Fruit fly (Drosophila melanogaster) whole organism, embryonic: ENCODE measurements around the gene Cmtr1.
A peak's percentile ranks its signal among the peaks of the same experiment; 100 is the strongest.

ENCODE experiments used
- Antp ChIP-seq: fragments of 200-800 bp; sonication (Bioruptor generic); optimal IDR thresholded peaks from 3 replicates; lab custom pipeline; 2016; ENCODE audit warnings: missing biosample characterization, missing genetic modification characterization
- Awh ChIP-seq: fragments of 200-800 bp; sonication (Bioruptor generic); IDR thresholded peaks from 2 replicates; pipeline ENCODE4, ENCODE4 v1.3.6; 2022; ENCODE audit warnings: missing biosample characterization, missing genetic modification characterization
- BEAF-32 ChIP-seq: fragments of 200-800 bp; sonication (Bioruptor generic); optimal IDR thresholded peaks from 3 replicates; lab custom pipeline; 2017; ENCODE audit warnings: missing biosample characterization, missing genetic modification characterization, mild to moderate bottlenecking, moderate library complexity, missing genetic modification reagents
- CG10267 ChIP-seq: fragments of 200-800 bp; sonication (Bioruptor generic); optimal IDR thresholded peaks from 2 replicates; lab custom pipeline; 2018; ENCODE audit warnings: missing biosample characterization, mild to moderate bottlenecking, missing genetic modification characterization, moderate library complexity
- CG10274 ChIP-seq: fragments of 200-800 bp; sonication (Bioruptor generic); optimal IDR thresholded peaks from 3 replicates; lab custom pipeline; 2017; ENCODE audit warnings: missing biosample characterization, mild to moderate bottlenecking, missing genetic modification characterization
- CG12071 ChIP-seq: fragments of 200-800 bp; sonication (Bioruptor generic); optimal IDR thresholded peaks from 3 replicates; lab custom pipeline; 2018; ENCODE audit warnings: missing biosample characterization, mild to moderate bottlenecking, missing genetic modification characterization
- CG13296 ChIP-seq: fragments of 200-800 bp; sonication (Bioruptor generic); optimal IDR thresholded peaks from 3 replicates; lab custom pipeline; 2018; ENCODE audit warnings: missing biosample characterization, mild to moderate bottlenecking, missing genetic modification characterization
- CG17361 ChIP-seq: fragments of 200-800 bp; sonication (Bioruptor generic); IDR thresholded peaks from 3 replicates; pipeline ENCODE4 v1.3.6; 2022; ENCODE audit warnings: missing biosample characterization, missing genetic modification characterization
- CG18262 ChIP-seq: fragments of 200-800 bp; optimal IDR thresholded peaks from 3 replicates; lab custom pipeline; 2019; ENCODE audit warnings: missing biosample characterization, mild to moderate bottlenecking, missing genetic modification characterization, moderate library complexity
- CG2116 ChIP-seq: fragments of 200-800 bp; sonication (Bioruptor generic); optimal IDR thresholded peaks from 3 replicates; lab custom pipeline; 2018; ENCODE audit warnings: missing biosample characterization, mild to moderate bottlenecking, missing genetic modification characterization
- CG2129 ChIP-seq: fragments of 200-800 bp; sonication (Bioruptor generic); IDR thresholded peaks from 2 replicates; pipeline ENCODE4 v1.3.6; 2022; ENCODE audit warnings: missing biosample characterization, missing genetic modification characterization; ENCODE audit not compliant: partially characterized antibody
- CG31441 ChIP-seq: fragments of 200-800 bp; sonication (Bioruptor generic); IDR thresholded peaks from 2 replicates; pipeline ENCODE4 v1.3.6; 2022; ENCODE audit warnings: missing biosample characterization, missing genetic modification characterization
- CG34224 ChIP-seq: fragments of 200-800 bp; sonication (Bioruptor generic); IDR thresholded peaks from 3 replicates; pipeline ENCODE4 v1.3.6; 2022; ENCODE audit warnings: missing biosample characterization, missing genetic modification characterization; ENCODE audit not compliant: partially characterized antibody
- CG3995 ChIP-seq: fragments of 200-800 bp; sonication (Bioruptor generic); optimal IDR thresholded peaks from 3 replicates; lab custom pipeline; 2016; ENCODE audit warnings: missing biosample characterization, missing genetic modification characterization
- CG4360 ChIP-seq: fragments of 200-800 bp; sonication (Bioruptor generic); IDR thresholded peaks from 2 replicates; pipeline ENCODE4 v1.3.6; 2022; ENCODE audit warnings: missing biosample characterization, missing genetic modification characterization
- CG4820 ChIP-seq: fragments of 200-800 bp; sonication (Bioruptor generic); optimal IDR thresholded peaks from 3 replicates; lab custom pipeline; 2016; ENCODE audit warnings: missing biosample characterization, missing genetic modification characterization
- CG6272 ChIP-seq: fragments of 200-800 bp; sonication (Bioruptor generic); IDR thresholded peaks from 2 replicates; pipeline ENCODE4 v1.3.6; 2022; ENCODE audit warnings: missing biosample characterization, missing genetic modification characterization
- CG6765 ChIP-seq: fragments of 200-800 bp; sonication (Bioruptor generic); optimal IDR thresholded peaks from 3 replicates; lab custom pipeline; 2017; ENCODE audit warnings: missing biosample characterization, mild to moderate bottlenecking, missing genetic modification characterization
- CG6791 ChIP-seq: fragments of 200-800 bp; sonication (Bioruptor generic); IDR thresholded peaks from 3 replicates; pipeline ENCODE4 v1.3.6; 2022; ENCODE audit warnings: missing biosample characterization, missing genetic modification characterization; ENCODE audit not compliant: partially characterized antibody
- CG7987 ChIP-seq: fragments of 200-800 bp; sonication (Bioruptor generic); optimal IDR thresholded peaks from 2 replicates; lab custom pipeline; 2018; ENCODE audit warnings: missing biosample characterization, mild to moderate bottlenecking, missing genetic modification characterization, moderate library complexity
- CG8359 ChIP-seq: fragments of 200-800 bp; sonication (Bioruptor generic); optimal IDR thresholded peaks from 2 replicates; lab custom pipeline; 2017; ENCODE audit warnings: missing biosample characterization, mild to moderate bottlenecking, missing genetic modification characterization, borderline replicate concordance
- CG8924 ChIP-seq: fragments of 200-800 bp; optimal IDR thresholded peaks from 3 replicates; lab custom pipeline; 2019; ENCODE audit warnings: missing biosample characterization, mild to moderate bottlenecking, missing genetic modification characterization, moderate library complexity
- CG9797 ChIP-seq: fragments of 200-800 bp; sonication (Bioruptor generic); optimal IDR thresholded peaks from 3 replicates; lab custom pipeline; 2018; ENCODE audit warnings: missing biosample characterization, mild to moderate bottlenecking, missing genetic modification characterization
- Camta ChIP-seq: fragments of 200-800 bp; sonication (Bioruptor generic); optimal IDR thresholded peaks from 2 replicates; lab custom pipeline; 2016; ENCODE audit warnings: missing biosample characterization, missing genetic modification characterization
- CoRest ChIP-seq: fragments of 200-800 bp; sonication (Bioruptor generic); optimal IDR thresholded peaks from 3 replicates; lab custom pipeline; 2018; ENCODE audit warnings: missing biosample characterization, mild to moderate bottlenecking, missing genetic modification characterization, moderate library complexity
- E2f2 ChIP-seq: fragments of 200-800 bp; sonication (Bioruptor generic); IDR thresholded peaks from 2 replicates; pipeline ENCODE4 v1.3.6; 2022; ENCODE audit warnings: missing biosample characterization, missing genetic modification characterization
- Nf-YA ChIP-seq: fragments of 200-800 bp; sonication (Bioruptor generic); IDR thresholded peaks from 2 replicates; pipeline ENCODE4 v1.3.6; 2022; ENCODE audit warnings: missing biosample characterization, missing genetic modification characterization
- Oaz ChIP-seq: fragments of 200-800 bp; sonication (Bioruptor generic); IDR thresholded peaks from 2 replicates; pipeline ENCODE4 v1.3.6; 2022; ENCODE audit warnings: missing biosample characterization, missing genetic modification characterization
- PHDP ChIP-seq: fragments of 200-800 bp; sonication (Bioruptor generic); optimal IDR thresholded peaks from 3 replicates; lab custom pipeline; 2018; ENCODE audit warnings: missing biosample characterization, mild to moderate bottlenecking, missing genetic modification characterization, moderate library complexity
- Sox100B ChIP-seq: fragments of 200-800 bp; sonication (Bioruptor generic); optimal IDR thresholded peaks from 3 replicates; lab custom pipeline; 2018; ENCODE audit warnings: missing biosample characterization, mild to moderate bottlenecking, missing genetic modification characterization
- TFAM ChIP-seq: fragments of 200-800 bp; sonication (Bioruptor generic); optimal IDR thresholded peaks from 2 replicates; lab custom pipeline; 2017; ENCODE audit warnings: missing biosample characterization, missing genetic modification characterization, inconsistent platforms
- Trl ChIP-seq, 3 experiments: fragments of >200 bp in 2 of 3; fragments of 200-800 bp in 1 of 3; sonication (Bioruptor generic) in 1 of 3; optimal IDR thresholded peaks; 2 replicates in 1 of 3; 3 replicates in 2 of 3; lab custom pipeline; 2016 to 2017; ENCODE audit warnings: missing biosample characterization in 1 of 3, missing genetic modification characterization in 1 of 3
- da ChIP-seq: fragments of 200-800 bp; sonication (Bioruptor generic); optimal IDR thresholded peaks from 2 replicates; lab custom pipeline; 2016; ENCODE audit warnings: missing biosample characterization, missing genetic modification characterization
- dysf ChIP-seq: fragments of 200-800 bp; sonication (Bioruptor generic); IDR thresholded peaks from 3 replicates; pipeline ENCODE4 v1.3.6; 2022; ENCODE audit warnings: missing biosample characterization, missing genetic modification characterization
- gcm ChIP-seq: fragments of 200-800 bp; sonication (Bioruptor generic); optimal IDR thresholded peaks from 2 replicates; lab custom pipeline; 2019; ENCODE audit warnings: missing biosample characterization, mild to moderate bottlenecking, missing genetic modification characterization, moderate library complexity
- gem ChIP-seq: fragments of 200-800 bp; sonication (Bioruptor generic); optimal IDR thresholded peaks from 2 replicates; lab custom pipeline; 2019; ENCODE audit warnings: missing biosample characterization, mild to moderate bottlenecking, missing genetic modification characterization, moderate library complexity
- hbn ChIP-seq: fragments of 200-800 bp; sonication (Bioruptor generic); IDR thresholded peaks from 2 replicates; pipeline ENCODE4 v1.3.6; 2022; ENCODE audit warnings: missing biosample characterization, missing genetic modification characterization; ENCODE audit not compliant: partially characterized antibody
- hkb ChIP-seq, 2 experiments: fragments of 200-800 bp in 1 of 2; fragments of >200 bp in 1 of 2; sonication (Bioruptor generic) in 1 of 2; IDR thresholded peaks in 1 of 2; optimal IDR thresholded peaks in 1 of 2; 2 replicates each; pipeline versions ENCODE4 v1.3.6 to Lab custom; 2017 to 2022; ENCODE audit warnings: missing biosample characterization in 1 of 2, missing genetic modification characterization in 1 of 2
- lilli ChIP-seq: fragments of 200-800 bp; sonication (Bioruptor generic); optimal IDR thresholded peaks from 3 replicates; lab custom pipeline; 2016; ENCODE audit warnings: missing biosample characterization, missing genetic modification characterization
- lov ChIP-seq, 2 experiments: fragments of 200-800 bp in 1 of 2; fragments of >200 bp in 1 of 2; sonication (Bioruptor generic) in 1 of 2; IDR thresholded peaks in 1 of 2; optimal IDR thresholded peaks in 1 of 2; 2 replicates in 1 of 2; 3 replicates in 1 of 2; pipeline versions ENCODE4 v1.3.6 to Lab custom; 2017 to 2022; ENCODE audit warnings: missing biosample characterization in 1 of 2, missing genetic modification characterization in 1 of 2
- odd ChIP-seq: fragments of 200-800 bp; sonication (Bioruptor generic); optimal IDR thresholded peaks from 2 replicates; lab custom pipeline; 2017; ENCODE audit warnings: missing biosample characterization, mild to moderate bottlenecking, missing genetic modification characterization
- pb ChIP-seq: fragments of 200-800 bp; sonication (Bioruptor generic); optimal IDR thresholded peaks from 3 replicates; lab custom pipeline; 2016; ENCODE audit warnings: missing biosample characterization, missing genetic modification characterization
- pfk ChIP-seq: fragments of 200-800 bp; sonication (Bioruptor generic); optimal IDR thresholded peaks from 2 replicates; lab custom pipeline; 2018; ENCODE audit warnings: missing biosample characterization, mild to moderate bottlenecking, missing genetic modification characterization, moderate library complexity
- prd ChIP-seq, 3 experiments: fragments of >200 bp in 2 of 3; fragments of 200-800 bp in 1 of 3; sonication (Bioruptor generic) in 1 of 3; optimal IDR thresholded peaks in 2 of 3; IDR thresholded peaks in 1 of 3; 2 replicates in 2 of 3; 3 replicates in 1 of 3; pipeline versions ENCODE4 v1.3.6 to Lab custom; 2017 to 2022; ENCODE audit warnings: missing biosample characterization in 1 of 3, missing genetic modification characterization in 1 of 3
- repo ChIP-seq: fragments of 200-800 bp; sonication (Bioruptor generic); optimal IDR thresholded peaks from 2 replicates; lab custom pipeline; 2016; ENCODE audit warnings: missing biosample characterization, missing genetic modification characterization
- sens ChIP-seq: fragments of 200-800 bp; sonication (Bioruptor generic); peaks from one replicate; lab custom pipeline; 2016; ENCODE audit warnings: missing biosample characterization, missing genetic modification characterization
- tin ChIP-seq: fragments of 200-800 bp; sonication (Bioruptor generic); optimal IDR thresholded peaks from 3 replicates; lab custom pipeline; 2016; ENCODE audit warnings: missing biosample characterization, missing genetic modification characterization
- trem ChIP-seq: fragments of 200-800 bp; optimal IDR thresholded peaks from 3 replicates; lab custom pipeline; 2019; ENCODE audit warnings: missing biosample characterization, mild to moderate bottlenecking, missing genetic modification characterization, moderate library complexity

Cmtr1 gene

DNA sequence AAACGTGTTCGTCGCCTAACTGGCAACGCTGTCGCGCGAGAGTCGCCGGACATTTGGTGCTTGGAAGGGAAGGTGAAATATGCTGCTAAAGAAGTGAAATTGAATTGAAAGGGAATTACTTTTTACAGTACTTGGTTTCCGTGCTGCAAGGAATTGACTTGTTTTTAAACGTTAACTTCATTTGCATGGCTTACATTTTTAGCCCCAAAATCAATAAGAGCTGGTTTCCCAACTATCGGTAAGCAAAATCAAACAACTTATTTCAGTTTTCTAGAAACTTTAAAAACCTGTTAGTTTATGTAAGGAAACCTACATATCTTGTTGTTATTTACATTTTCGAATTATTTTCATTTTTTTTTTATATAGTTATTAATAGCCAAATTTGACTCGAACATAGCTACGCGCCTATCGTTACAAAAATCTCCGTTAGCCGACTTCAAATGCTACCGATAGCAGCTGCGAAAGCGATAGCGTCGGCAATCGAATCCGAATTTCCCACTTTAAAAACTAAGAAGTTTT, 12.9 kb upstream of the Cmtr1 start, which contains the start of the genes dgt4 and Nsun2 (continued):
- TF ChIP-seq hkb (optimal IDR thresholded peaks at IDR 0.05; lab: Kevin White, UChicago) (no peak), hkb (GFP tag; IDR thresholded peaks at IDR 0.05; lab: Robert Waterston, UW) (no peak), TFAM (GFP tag; lab: Kevin White, UChicago) (no peak), gcm (GFP tag; lab: Kevin White, UChicago) (no peak), dysf (no peak), CG4820 (GFP tag; lab: Kevin White, UChicago) (no peak), lov (optimal IDR thresholded peaks at IDR 0.05; lab: Kevin White, UChicago) (no peak), lov (GFP tag; IDR thresholded peaks at IDR 0.05; lab: Robert Waterston, UW) (no peak), pfk (GFP tag; lab: Kevin White, UChicago) (no peak), CG2129 (GFP tag; lab: Robert Waterston, UW) (0 out of 2 replicates have a peak, but pooled peaks have one; percentile 14), lilli (GFP tag; lab: Kevin White, UChicago) (peak; percentile 36), CoRest (tag; lab: Kevin White, UChicago) (no peak), Antp (peak; percentile 33), odd (no peak), CG6791 (0 out of 3 replicates have a peak, but pooled peaks have one; percentile 50), CG4360 (GFP tag; lab: Robert Waterston, UW) (no peak), Awh (no peak), E2f2 (GFP tag; lab: Robert Waterston, UW) (peak; percentile 60), CG8924 (no peak), trem (tag; lab: Kevin White, UChicago) (peak; percentile 21), pb (GFP tag; lab: Kevin White, UChicago) (no peak), BEAF-32 (GFP tag; lab: Kevin White, UChicago) (peak; percentile 74), prd (optimal IDR thresholded peaks at IDR 0.05; lab: Kevin White, UChicago) (no peak), prd (GFP tag; IDR thresholded peaks at IDR 0.05; lab: Robert Waterston, UW) (peak; percentile 27; the same call in 1 of the 3 replicates), tin (GFP tag; lab: Kevin White, UChicago) (peak; percentile 4), CG3995 (peak; percentile 21), CG10274 (no peak), CG6765 (GFP tag; lab: Kevin White, UChicago) (no peak), Sox100B (no peak), Camta (GFP tag; lab: Kevin White, UChicago) (peak; percentile 4), CG8359 (no peak), CG31441 (GFP tag; lab: Robert Waterston, UW) (0 out of 2 replicates have a peak, but pooled peaks have one; percentile 13), da (GFP tag; lab: Kevin White, UChicago) (no peak), PHDP (tag; lab: Kevin White, UChicago) (no peak), Oaz (GFP tag; lab: Robert Waterston, UW) (no peak), CG7987 (GFP tag; lab: Kevin White, UChicago) (no peak), Trl (optimal IDR thresholded peaks at IDR 0.05; lab: Kevin White, UChicago) (no peak), Trl (GFP tag; optimal IDR thresholded peaks at IDR 0.05; lab: Kevin White, UChicago) (no peak), CG2116 (GFP tag; lab: Kevin White, UChicago) (peak; percentile 54), repo (GFP tag; lab: Kevin White, UChicago) (no peak), CG12071 (GFP tag; lab: Kevin White, UChicago) (no peak), CG18262 (peak; percentile 0), Nf-YA (no peak), gem (tag; lab: Kevin White, UChicago) (no peak), CG17361 (GFP tag; lab: Robert Waterston, UW) (no peak; the same call in 2 of the 3 replicates), CG13296 (GFP tag; lab: Kevin White, UChicago) (no peak), CG9797 (GFP tag; lab: Kevin White, UChicago) (no peak), hbn (0 out of 2 replicates have a peak, but pooled peaks have one; percentile 15), CG34224 (peak; percentile 36; the same call in 1 of the 3 replicates), sens (GFP tag; lab: Kevin White, UChicago) (peak; percentile 62), CG10267 (tag; lab: Kevin White, UChicago) (peak; percentile 19), CG6272 (GFP tag; lab: Robert Waterston, UW) (no peak)
